Fruit fly (Drosophila melanogaster): ENCODE measurements around the gene CG43645.

DNA sequence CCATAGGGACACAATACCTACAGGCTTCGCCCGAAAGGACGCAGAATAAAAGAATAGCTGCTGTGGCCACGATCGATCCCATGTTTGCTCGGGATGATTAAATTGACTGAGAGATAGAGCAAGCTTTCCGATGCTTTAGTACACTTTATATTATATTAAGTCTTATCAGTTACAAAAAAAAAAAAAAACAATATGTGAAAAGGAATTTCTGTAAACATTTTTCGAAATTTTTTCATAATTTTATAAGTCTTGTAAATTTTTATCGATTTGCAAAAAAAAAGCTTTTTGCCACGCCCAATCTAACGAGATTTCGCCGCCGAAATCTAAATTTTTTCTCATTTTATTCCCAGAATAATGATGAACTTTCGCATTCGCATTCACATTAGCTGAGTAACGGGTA lies 27.6 kb upstream of the CG43645 start, which contains the start of gene CG18563:
- TF ChIP-seq Rel (GFP tag; optimal IDR thresholded peaks at IDR 0.05) = no peak
- TF ChIP-seq Rel (tag; optimal IDR thresholded peaks at IDR 0.05) = no peak
- TF ChIP-seq lola (GFP tag; optimal IDR thresholded peaks at IDR 0.05) = no peak
- no peak for TF ChIP-seq usp (GFP tag; optimal IDR thresholded peaks at IDR 0.05)
- no peak for TF ChIP-seq Dfd (GFP tag; optimal IDR thresholded peaks at IDR 0.05)
- no peak for TF ChIP-seq CrebA (GFP tag; optimal IDR thresholded peaks at IDR 0.05; ENCODE audit: borderline replicate concordance)
- no peak for TF ChIP-seq h (GFP tag; optimal IDR thresholded peaks at IDR 0.05)

All from whole organism, wandering third instar larva.